Worm (Caenorhabditis elegans): ENCODE data around the gene Y46D2A.3.
A peak's percentile ranks its signal among the peaks of the same experiment; 100 is the strongest.

Y46D2A.3 gene

DNA sequence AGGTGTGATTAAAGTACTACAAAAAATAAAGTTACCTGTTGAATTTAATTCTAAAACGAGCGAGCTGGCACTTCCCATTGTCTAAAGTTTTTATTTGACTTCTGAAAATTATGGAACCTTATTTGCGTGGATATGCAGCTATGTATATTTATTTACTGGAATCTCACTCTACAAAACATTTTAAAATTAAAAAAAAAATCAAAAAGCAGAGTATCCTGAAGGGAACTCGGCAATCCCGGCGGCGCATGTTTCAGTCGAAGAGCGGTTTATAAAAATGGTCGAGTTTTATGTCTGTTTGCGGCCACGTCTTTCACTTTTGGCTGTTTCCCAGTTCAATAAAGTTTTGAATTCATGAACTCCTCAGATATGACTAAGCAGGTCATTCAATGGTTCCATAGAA is 10.0 kb upstream of the Y46D2A.3 start, which contains the start of gene F14D2.19:
Gene F14D2.19 (minus strand): TSS at position 101 of the 400 bp plus-strand sequence.
- TF ChIP-seq lir-3 (tag; optimal IDR thresholded peaks at IDR 0.05) (no peak), Y5F2A.4 (GFP tag; optimal IDR thresholded peaks at IDR 0.05) (no peak), F10B5.3 (tag; optimal IDR thresholded peaks at IDR 0.05) (no peak), dmd-9 (GFP tag; IDR thresholded peaks at IDR 0.05) (no peak), daf-16 (GFP tag; optimal IDR thresholded peaks at IDR 0.05) (no peak), daf-16 (tag; optimal IDR thresholded peaks at IDR 0.05) (no peak), nhr-237 (tag; optimal IDR thresholded peaks at IDR 0.05) (no peak), hmg-1.1 (GFP tag; IDR thresholded peaks at IDR 0.05) (no peak), ctbp-1 (GFP tag; IDR thresholded peaks at IDR 0.05) (no peak), madf-9 (GFP tag; conservative IDR thresholded peaks at IDR 0.05) (no peak), ceh-20 (GFP tag; IDR thresholded peaks at IDR 0.05) (no peak), hlh-30 (tag; optimal IDR thresholded peaks at IDR 0.05; ENCODE audit: insufficient read depth) (no peak), lin-15B (tag; optimal IDR thresholded peaks at IDR 0.05) (no peak), D1046.2 (GFP tag; IDR thresholded peaks at IDR 0.05) (no peak)

DNA sequence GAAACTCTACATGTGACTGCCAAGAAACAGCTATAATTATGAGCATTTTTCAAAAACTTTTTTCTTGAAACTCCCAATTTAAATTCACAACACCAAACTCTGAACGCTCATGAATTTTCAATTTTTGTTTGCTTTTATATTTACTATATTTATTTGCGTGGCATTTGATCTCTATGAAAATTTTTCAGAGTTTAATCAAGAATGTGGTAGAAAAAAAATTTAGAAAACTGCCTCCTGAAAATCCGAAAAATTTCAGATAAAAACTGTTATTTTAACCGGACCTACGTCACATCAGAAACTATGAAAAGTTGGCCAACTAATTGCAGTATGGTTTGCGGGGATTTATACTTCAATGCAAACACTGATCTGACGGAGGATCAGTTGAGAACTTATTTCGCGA is 5.0 kb upstream of the Y46D2A.3 start, which contains the start of gene irld-27:
Gene irld-27 (plus strand): TSS at position 301 of the 400 bp plus-strand sequence.
- TF ChIP-seq ZK337.2 (GFP tag; IDR thresholded peaks at IDR 0.05): no peak
- no peak for TF ChIP-seq dpl-1 (GFP tag; optimal IDR thresholded peaks at IDR 0.05)
- TF ChIP-seq ZK546.5 (tag; optimal IDR thresholded peaks at IDR 0.05): no peak
- TF ChIP-seq hlh-11 (tag; optimal IDR thresholded peaks at IDR 0.05): no peak
- TF ChIP-seq nhr-111 (GFP tag; optimal IDR thresholded peaks at IDR 0.05): no peak
- no peak for TF ChIP-seq daf-19 (GFP tag; conservative IDR thresholded peaks at IDR 0.05)
- no peak for TF ChIP-seq attf-4 (tag; optimal IDR thresholded peaks at IDR 0.05)
- TF ChIP-seq mxl-2 (GFP tag; conservative IDR thresholded peaks at IDR 0.05): no peak
- TF ChIP-seq zfp-2 (tag; optimal IDR thresholded peaks at IDR 0.05): no peak
- TF ChIP-seq lin-29 (GFP tag; IDR thresholded peaks at IDR 0.05): no peak
- no peak for TF ChIP-seq ces-1 (GFP tag; optimal IDR thresholded peaks at IDR 0.05)
- no peak for TF ChIP-seq jun-1 (tag; optimal IDR thresholded peaks at IDR 0.05)
- TF ChIP-seq F37D6.2 (tag; optimal IDR thresholded peaks at IDR 0.05): no peak

DNA sequence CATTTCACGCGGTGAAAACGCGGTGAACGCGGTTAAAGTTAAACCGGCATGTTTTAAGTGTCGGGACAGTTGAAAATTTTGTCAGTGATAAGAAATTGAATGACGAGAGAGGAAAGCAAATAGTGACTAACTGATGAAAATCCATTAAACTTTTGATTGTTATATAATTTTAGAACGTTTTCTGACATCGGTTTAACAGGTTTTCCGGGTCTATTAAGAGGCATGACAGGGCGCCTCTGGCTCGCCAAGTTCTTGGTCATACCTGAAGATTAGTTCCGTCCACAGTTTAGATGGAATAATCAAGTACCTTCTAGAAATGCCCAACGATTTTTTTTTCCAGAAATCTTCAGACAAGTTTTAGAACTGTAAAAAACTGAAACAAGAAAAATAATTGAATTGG is 3.8 kb downstream of the Y46D2A.3 start, which contains the start of gene Y46D2A.2:
Gene Y46D2A.2 (minus strand): TSS at position 101 of the 400 bp plus-strand sequence.
- no peak for TF ChIP-seq snpc-1.2 (GFP tag; IDR thresholded peaks at IDR 0.05)
- TF ChIP-seq egl-27 (tag; optimal IDR thresholded peaks at IDR 0.05): no peak
- TF ChIP-seq nhr-237 (tag; optimal IDR thresholded peaks at IDR 0.05): no peak
- no peak for TF ChIP-seq lir-3 (tag; optimal IDR thresholded peaks at IDR 0.05)
- no peak for TF ChIP-seq Y105C5A.15 (GFP tag; IDR thresholded peaks at IDR 0.05)
- no peak for TF ChIP-seq ama-1 (optimal IDR thresholded peaks at IDR 0.05)
- no peak for TF ChIP-seq nhr-42 (GFP tag; IDR thresholded peaks at IDR 0.05)
- TF ChIP-seq saeg-2 (GFP tag; IDR thresholded peaks at IDR 0.05): no peak
- no peak for TF ChIP-seq hlh-11 (tag; optimal IDR thresholded peaks at IDR 0.05)

DNA sequence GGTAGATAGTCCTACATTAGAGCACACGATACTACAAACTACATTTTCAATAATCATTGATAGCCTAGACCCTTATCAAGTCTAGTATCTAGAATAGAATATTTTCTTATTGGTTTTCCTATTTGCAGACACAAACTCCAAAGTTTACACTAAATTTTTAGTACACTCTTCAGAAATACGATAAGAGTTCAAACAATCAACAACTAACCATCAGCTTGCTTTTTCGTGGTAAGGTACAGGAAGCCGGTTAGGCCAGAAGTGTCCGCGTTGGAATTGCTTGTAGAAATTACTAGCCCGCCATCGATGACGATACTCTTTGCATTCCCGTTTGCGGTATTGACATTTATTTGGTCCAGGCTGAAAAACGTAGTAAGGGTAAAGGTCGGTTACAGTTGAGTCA is 4.7 kb downstream of the Y46D2A.3 start, which contains the start of gene Y46D2A.1:
Gene Y46D2A.1 (plus strand): TSS at position 301 of the 400 bp plus-strand sequence.
- TF ChIP-seq fkh-10 (GFP tag; optimal IDR thresholded peaks at IDR 0.05): no peak
- TF ChIP-seq nhr-28 (tag; optimal IDR thresholded peaks at IDR 0.05): peak; percentile 22
- TF ChIP-seq arid-1 (GFP tag; conservative IDR thresholded peaks at IDR 0.05): no peak
- 0 out of 2 replicates have a peak, but pooled peaks have one; percentile 12 for TF ChIP-seq dmd-6 (GFP tag; IDR thresholded peaks at IDR 0.05)
